Worm (Caenorhabditis elegans): ENCODE data around the gene clec-9.

DNA sequence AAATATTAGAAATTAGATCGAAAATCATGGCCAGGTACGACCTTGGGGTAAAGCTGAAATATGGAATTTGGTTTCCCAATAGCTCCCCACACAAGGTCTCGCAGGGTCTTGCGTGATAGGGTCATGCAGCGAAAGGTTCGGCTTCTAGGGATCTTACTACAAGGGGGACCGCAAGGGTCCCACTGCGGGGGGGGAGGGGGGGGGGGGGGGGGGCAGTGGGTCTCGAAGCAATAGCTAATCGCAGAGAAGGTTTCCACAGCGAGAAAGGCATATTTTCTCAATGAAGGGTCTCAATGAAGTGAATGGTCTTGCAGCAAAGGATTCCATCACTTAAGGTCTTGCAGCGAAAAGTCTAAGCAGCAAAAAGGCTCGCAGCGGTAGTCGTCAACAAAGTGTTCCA, 13.5 kb downstream of the clec-9 start:
- TF ChIP-seq egl-27 (tag; optimal IDR thresholded peaks at IDR 0.05) = no peak
- no peak for TF ChIP-seq ceh-20 (GFP tag; IDR thresholded peaks at IDR 0.05)
- no peak for TF ChIP-seq nhr-76 (tag; optimal IDR thresholded peaks at IDR 0.05)
